Fruit fly (Drosophila melanogaster): ENCODE measurements around the gene CG33784.

dm6 chr3R:10032951-10033720 lies 34.6 kb upstream of the CG33784 start:
- no peak for TF ChIP-seq insv (optimal IDR thresholded peaks at IDR 0.05)
- no peak for TF ChIP-seq h (optimal IDR thresholded peaks at IDR 0.05)
- TF ChIP-seq psq (optimal IDR thresholded peaks at IDR 0.05): no peak
- no peak for TF ChIP-seq ttk (optimal IDR thresholded peaks at IDR 0.05)

All from Kc167 (cell line).